Worm (Caenorhabditis elegans): ENCODE data around the gene CD4.1.
A peak's percentile ranks its signal among the peaks of the same experiment; 100 is the strongest.

CD4.1 gene

ce11 chrV:5591887-5592286, 14.5 kb upstream of the CD4.1 start:
- no peak for TF ChIP-seq ceh-28 (tag; optimal IDR thresholded peaks at IDR 0.05)
- no peak for TF ChIP-seq zip-11 (GFP tag; IDR thresholded peaks at IDR 0.05)
- peak; percentile 72 for TF ChIP-seq lin-38 (GFP tag; IDR thresholded peaks at IDR 0.05)
- no peak for TF ChIP-seq nhr-237 (tag; optimal IDR thresholded peaks at IDR 0.05)
- peak; percentile 99 for TF ChIP-seq lim-7 (GFP tag; IDR thresholded peaks at IDR 0.05)
- peak; percentile 77 for TF ChIP-seq gei-8 (GFP tag; optimal IDR thresholded peaks at IDR 0.05)
- TF ChIP-seq F49E8.2 (tag; optimal IDR thresholded peaks at IDR 0.05; ENCODE audit: borderline replicate concordance) = peak; percentile 70
- no peak for TF ChIP-seq spr-1 (tag; optimal IDR thresholded peaks at IDR 0.05)
- TF ChIP-seq attf-4 (tag; optimal IDR thresholded peaks at IDR 0.05) = no peak
- TF ChIP-seq ama-1 (optimal IDR thresholded peaks at IDR 0.05) = no peak
- TF ChIP-seq snpc-1.2 (GFP tag; IDR thresholded peaks at IDR 0.05) = peak; percentile 87
- peak; percentile 83; the same call in 1 of the 2 replicates for TF ChIP-seq pha-4 (GFP tag; IDR thresholded peaks at IDR 0.05)
- no peak for TF ChIP-seq pha-4 (tag; optimal IDR thresholded peaks at IDR 0.05)
- TF ChIP-seq lin-1 (GFP tag; IDR thresholded peaks at IDR 0.05) = peak; percentile 77
- TF ChIP-seq aha-1 (tag) = no peak
- TF ChIP-seq Y105C5A.15 (GFP tag; IDR thresholded peaks at IDR 0.05) = peak; percentile 99
- peak; percentile 10 for TF ChIP-seq mes-2 (tag; optimal IDR thresholded peaks at IDR 0.05; ENCODE audit: poor library complexity, severe bottlenecking)
- no peak for TF ChIP-seq mxl-3 (GFP tag; optimal IDR thresholded peaks at IDR 0.05)
- no peak for TF ChIP-seq lin-15B (tag; optimal IDR thresholded peaks at IDR 0.05)
- peak; percentile 30; the same call in 1 of the 2 replicates for TF ChIP-seq zfp-3 (GFP tag; conservative IDR thresholded peaks at IDR 0.05)
- TF ChIP-seq skn-1 (tag; optimal IDR thresholded peaks at IDR 0.05) = no peak
- TF ChIP-seq spr-3 (GFP tag; optimal IDR thresholded peaks at IDR 0.05) = peak; percentile 2
- TF ChIP-seq madf-5 (GFP tag; IDR thresholded peaks at IDR 0.05) = peak; percentile 78 to 94; a peak in 3 of 4 replicates
- TF ChIP-seq tra-1 (GFP tag; IDR thresholded peaks at IDR 0.05) = peak; percentile 47; the same call in 1 of the 2 replicates
- peak; percentile 69; the same call in 1 of the 2 replicates for TF ChIP-seq egl-43 (GFP tag; IDR thresholded peaks at IDR 0.05)
- peak; percentile 86 for TF ChIP-seq dmd-8 (GFP tag; IDR thresholded peaks at IDR 0.05)
- TF ChIP-seq Y5F2A.4 (GFP tag; optimal IDR thresholded peaks at IDR 0.05) = peak; percentile 42
- TF ChIP-seq F44E2.7 (GFP tag; IDR thresholded peaks at IDR 0.05) = 0 out of 2 replicates have a peak, but pooled peaks have one; percentile 19
- TF ChIP-seq D1046.2 (GFP tag; IDR thresholded peaks at IDR 0.05) = peak; percentile 87; the same call in 1 of the 2 replicates
- 0 out of 2 replicates have a peak, but pooled peaks have one; percentile 37 for TF ChIP-seq nhr-41 (GFP tag; IDR thresholded peaks at IDR 0.05)
- peak; percentile 93 for TF ChIP-seq Y75B8A.6 (GFP tag; IDR thresholded peaks at IDR 0.05)
- TF ChIP-seq hif-1 (tag; optimal IDR thresholded peaks at IDR 0.05) = no peak
- peak; percentile 76 for TF ChIP-seq F26F4.8 (GFP tag; conservative IDR thresholded peaks at IDR 0.05)
- no peak for TF ChIP-seq dmd-9 (GFP tag; IDR thresholded peaks at IDR 0.05)
- TF ChIP-seq pqm-1 (tag; optimal IDR thresholded peaks at IDR 0.05) = no peak
- no peak for TF ChIP-seq daf-8 (GFP tag; IDR thresholded peaks at IDR 0.05)
- no peak for TF ChIP-seq ZK337.2 (GFP tag; IDR thresholded peaks at IDR 0.05)
- peak; percentile 88 for TF ChIP-seq daf-19 (GFP tag; conservative IDR thresholded peaks at IDR 0.05)
- TF ChIP-seq arid-1 (GFP tag; conservative IDR thresholded peaks at IDR 0.05) = peak; percentile 94
- TF ChIP-seq Y48G9A.11 (GFP tag; IDR thresholded peaks at IDR 0.05) = peak; percentile 78
- TF ChIP-seq snpc-4 (tag; optimal IDR thresholded peaks at IDR 0.05) = no peak
- no peak for TF ChIP-seq sdz-12 (GFP tag; optimal IDR thresholded peaks at IDR 0.05)
- TF ChIP-seq unc-130 (GFP tag; optimal IDR thresholded peaks at IDR 0.05) = peak; percentile 33
- no peak for TF ChIP-seq nhr-25 (tag; optimal IDR thresholded peaks at IDR 0.05; ENCODE audit: borderline replicate concordance, insufficient read depth)
- peak; percentile 51 for TF ChIP-seq duxl-1 (tag; optimal IDR thresholded peaks at IDR 0.05; ENCODE audit: poor library complexity)
- no peak for TF ChIP-seq mep-1 (tag; optimal IDR thresholded peaks at IDR 0.05)
- TF ChIP-seq ctbp-1 (GFP tag; IDR thresholded peaks at IDR 0.05) = peak; percentile 68
- no peak for TF ChIP-seq mxl-2 (GFP tag; conservative IDR thresholded peaks at IDR 0.05)
- TF ChIP-seq vab-7 (GFP tag; IDR thresholded peaks at IDR 0.05) = peak; percentile 78
- TF ChIP-seq saeg-2 (GFP tag; IDR thresholded peaks at IDR 0.05) = 0 out of 2 replicates have a peak, but pooled peaks have one; percentile 52
- no peak for TF ChIP-seq lir-3 (tag; optimal IDR thresholded peaks at IDR 0.05)

Data from whole organism, L4 larva.